Fruit fly (Drosophila melanogaster): ENCODE results near the gene CycT.

The CycT gene

DNA sequence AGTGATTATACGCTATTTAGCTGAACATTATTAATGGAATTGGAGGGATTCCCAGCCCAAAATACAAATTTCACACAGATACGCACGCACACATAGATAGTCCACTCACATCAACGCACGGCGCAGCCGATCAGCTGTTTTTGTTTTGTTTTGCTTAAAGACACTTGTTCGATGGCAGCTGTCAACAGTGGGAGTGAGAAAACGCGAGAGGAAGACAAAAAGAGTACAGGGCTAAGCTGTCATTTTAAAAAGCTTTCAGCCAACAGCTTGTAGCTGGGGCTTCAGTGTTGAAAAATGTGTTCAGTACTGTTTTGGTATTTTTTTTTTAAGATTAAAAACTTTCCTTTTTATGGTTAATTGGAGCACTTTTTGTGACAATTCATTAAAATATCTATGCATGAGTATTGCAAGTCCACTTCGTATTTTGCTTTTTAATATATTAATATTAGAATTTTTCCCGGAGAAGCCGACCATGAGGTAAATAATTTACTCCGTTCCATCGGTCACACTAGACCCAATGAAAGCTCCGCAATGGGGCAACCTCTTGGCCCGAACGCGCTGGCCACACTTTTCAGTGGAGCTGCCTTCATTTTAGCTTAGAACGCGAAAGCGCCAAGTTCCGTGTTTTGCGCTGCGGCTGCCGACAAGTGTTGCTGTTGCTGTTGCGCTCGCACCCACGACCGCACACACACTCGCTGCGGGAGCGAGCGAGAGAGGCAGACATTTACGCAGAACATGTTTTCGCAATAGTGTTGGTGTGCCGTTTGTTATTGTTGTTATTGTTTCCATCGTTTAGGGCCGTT, 24.5 kb downstream of the CycT start (continued):
- TF ChIP-seq CG10147 (GFP tag; optimal IDR thresholded peaks at IDR 0.05) (peak; percentile 20), CG17568 (GFP tag; optimal IDR thresholded peaks at IDR 0.05) (no peak), vfl (GFP tag; optimal IDR thresholded peaks at IDR 0.05) (peak; percentile 54), ERR (GFP tag; optimal IDR thresholded peaks at IDR 0.05) (peak; percentile 34), Bgb (GFP tag; IDR thresholded peaks at IDR 0.05; ENCODE audit: partially characterized antibody) (peak; percentile 79), CG8388 (GFP tag; optimal IDR thresholded peaks at IDR 0.05) (peak; percentile 31), ranshi (GFP tag; IDR thresholded peaks at IDR 0.05) (0 out of 2 replicates have a peak, but pooled peaks have one; percentile 22), sr (GFP tag; IDR thresholded peaks at IDR 0.05) (peak; percentile 71; the same call in 2 of the 3 replicates), hkb (optimal IDR thresholded peaks at IDR 0.05) (peak; percentile 51), hkb (GFP tag; IDR thresholded peaks at IDR 0.05) (0 out of 2 replicates have a peak, but pooled peaks have one; percentile 33), CG31441 (GFP tag; IDR thresholded peaks at IDR 0.05) (peak; percentile 56), vvl (GFP tag; IDR thresholded peaks at IDR 0.05) (peak; percentile 74), HLH54F (GFP tag; optimal IDR thresholded peaks at IDR 0.05) (no peak), chm (GFP tag; IDR thresholded peaks at IDR 0.05) (peak; percentile 68; the same call in 1 of the 2 replicates), BtbVII (GFP tag; optimal IDR thresholded peaks at IDR 0.05) (no peak), Side (GFP tag; optimal IDR thresholded peaks at IDR 0.05) (no peak), CG8478 (optimal IDR thresholded peaks at IDR 0.05) (no peak), CG34422 (GFP tag; IDR thresholded peaks at IDR 0.05) (peak; percentile 79; the same call in 1 of the 3 replicates), CG8290 (GFP tag; optimal IDR thresholded peaks at IDR 0.05) (peak; percentile 53), CG8290 (tag; optimal IDR thresholded peaks at IDR 0.05) (peak in 1 of 2 experiments; percentile 90), CG11247 (GFP tag; IDR thresholded peaks at IDR 0.05) (no peak), CG4730 (GFP tag; IDR thresholded peaks at IDR 0.05) (no peak), hb (GFP tag; IDR thresholded peaks at IDR 0.05; ENCODE audit: partially characterized antibody) (no peak; the same call in 2 of the 3 replicates), HHEX (GFP tag; optimal IDR thresholded peaks at IDR 0.05) (peak; percentile 10), fru (optimal IDR thresholded peaks at IDR 0.05) (no peak), ken (GFP tag; IDR thresholded peaks at IDR 0.05) (0 out of 3 replicates have a peak, but pooled peaks have one; percentile 26), Optix (GFP tag; IDR thresholded peaks at IDR 0.05) (no peak), CG13123 (GFP tag; optimal IDR thresholded peaks at IDR 0.05) (no peak), run (tag; optimal IDR thresholded peaks at IDR 0.05) (no peak), CG11456 (GFP tag; IDR thresholded peaks at IDR 0.05) (no peak), CG12391 (tag; optimal IDR thresholded peaks at IDR 0.05) (peak; percentile 57), Abd-B (GFP tag; optimal IDR thresholded peaks at IDR 0.05) (peak; percentile 43), Jarid2 (GFP tag; optimal IDR thresholded peaks at IDR 0.05) (peak; percentile 90), CG2712 (tag; optimal IDR thresholded peaks at IDR 0.05) (peak; percentile 51), gce (GFP tag; IDR thresholded peaks at IDR 0.05) (peak; percentile 44; the same call in 1 of the 3 replicates), Oli (tag; optimal IDR thresholded peaks at IDR 0.05) (no peak), Dip2 (GFP tag; IDR thresholded peaks at IDR 0.05) (no peak), NfI (GFP tag; optimal IDR thresholded peaks at IDR 0.05) (no peak), knrl (GFP tag; IDR thresholded peaks at IDR 0.05; ENCODE audit: partially characterized antibody) (no peak), fd96Cb (tag; optimal IDR thresholded peaks at IDR 0.05) (peak; percentile 3), jigr1 (GFP tag; IDR thresholded peaks at IDR 0.05) (no peak), CG6765 (GFP tag; optimal IDR thresholded peaks at IDR 0.05) (no peak), Atf3 (GFP tag; optimal IDR thresholded peaks at IDR 0.05) (peak; percentile 16), Xrp1 (GFP tag; IDR thresholded peaks at IDR 0.05) (peak; percentile 28; the same call in 1 of the 2 replicates), Chrac-16 (GFP tag; optimal IDR thresholded peaks at IDR 0.05) (peak; percentile 41), Awh (GFP tag; IDR thresholded peaks at IDR 0.05) (0 out of 2 replicates have a peak, but pooled peaks have one; percentile 35), vnd (GFP tag; IDR thresholded peaks at IDR 0.05; ENCODE audit: partially characterized antibody) (0 out of 3 replicates have a peak, but pooled peaks have one; percentile 11), CG12155 (GFP tag; optimal IDR thresholded peaks at IDR 0.05) (peak; percentile 37), NC2α (GFP tag; optimal IDR thresholded peaks at IDR 0.05) (no peak), exex (tag; optimal IDR thresholded peaks at IDR 0.05) (peak; percentile 76)
